Worm (Caenorhabditis elegans): ENCODE results near the gene gly-9.

DNA sequence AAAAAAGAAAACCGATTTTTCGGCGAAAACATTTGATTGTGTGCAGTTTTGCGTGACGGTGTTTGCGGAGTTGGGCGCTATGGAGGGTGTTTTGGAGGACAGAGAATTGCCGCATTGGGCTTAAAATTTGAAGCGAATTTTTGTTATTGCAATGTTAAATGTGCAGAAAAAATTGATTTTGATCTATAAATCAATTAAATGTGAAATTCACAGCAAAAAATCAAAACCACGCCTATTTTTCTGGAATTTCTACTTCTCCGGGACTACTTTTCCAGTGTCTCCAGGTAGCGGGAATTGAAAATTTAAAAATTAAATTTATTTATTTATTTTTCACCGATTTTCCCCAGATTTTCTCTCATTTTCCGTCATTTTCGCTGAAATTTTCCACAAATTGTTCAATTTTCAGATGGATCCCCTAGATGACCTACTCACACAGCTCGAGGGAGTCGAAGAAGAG lies 26.8 kb upstream of the gly-9 start, which contains the start of gene mcm-10:
- TF ChIP-seq ama-1 (optimal IDR thresholded peaks at IDR 0.05) (peak; percentile 11), fkh-10 (GFP tag; optimal IDR thresholded peaks at IDR 0.05) (peak; percentile 45), lin-15B (tag; optimal IDR thresholded peaks at IDR 0.05) (peak; percentile 72)
